Worm (Caenorhabditis elegans) whole organism, young adult: ENCODE measurements around the gene cnc-8.

Experiments used
- B0019.2 ChIP-seq: fragments of 200-800 bp; sonication (Bioruptor generic); conservative IDR thresholded peaks from 2 replicates; pipeline ENCODE4 v1.3.6; 2022; ENCODE audit warnings: missing genetic modification reagents, missing genetic modification characterization, missing compliant biosample characterization
- C06A6.2 ChIP-seq: fragments of 200-800 bp; sonication (Bioruptor generic); conservative IDR thresholded peaks from 2 replicates; pipeline ENCODE4 v1.3.6; 2022; ENCODE audit warnings: missing genetic modification characterization, missing compliant biosample characterization
- F37B4.10 ChIP-seq: fragments of 200-800 bp; sonication (Bioruptor generic); IDR thresholded peaks from 2 replicates; pipeline ENCODE4 v1.3.6; 2022; ENCODE audit warnings: missing genetic modification characterization, missing compliant biosample characterization
- F49E8.2 ChIP-seq: sonication (generic microtip); optimal IDR thresholded peaks from 3 replicates; lab custom pipeline; 2017; ENCODE audit warnings: missing genetic modification characterization, mild to moderate bottlenecking, missing compliant biosample characterization, antibody characterized with exemption, moderate library complexity; ENCODE audit not compliant: insufficient read depth
- F55B11.4 ChIP-seq: sonication (generic microtip); optimal IDR thresholded peaks from 2 replicates; lab custom pipeline; 2016; ENCODE audit warnings: missing compliant biosample characterization, missing genetic modification characterization, borderline replicate concordance; ENCODE audit not compliant: insufficient read depth
- Y53F4B.3 ChIP-seq: fragments of 200-800 bp; sonication (Bioruptor generic); IDR thresholded peaks from 2 replicates; pipeline ENCODE4 v1.3.6; 2022; ENCODE audit warnings: missing genetic modification reagents, missing genetic modification characterization, missing compliant biosample characterization
- Y53G8AR.9 ChIP-seq: fragments of 200-800 bp; sonication (Bioruptor generic); conservative IDR thresholded peaks from 2 replicates; pipeline ENCODE4 v1.3.6; 2022; ENCODE audit warnings: missing genetic modification reagents, missing genetic modification characterization, missing compliant biosample characterization
- Y95B8A.8 ChIP-seq: fragments of 200-800 bp; sonication (Bioruptor generic); IDR thresholded peaks from 2 replicates; pipeline ENCODE4 v1.3.6; 2022; ENCODE audit warnings: missing genetic modification reagents, missing genetic modification characterization, missing compliant biosample characterization
- attf-3 ChIP-seq: fragments of 200-800 bp; sonication (Bioruptor generic); conservative IDR thresholded peaks from 2 replicates; pipeline ENCODE4 v1.3.6; 2022; ENCODE audit warnings: missing genetic modification reagents, missing genetic modification characterization, missing compliant biosample characterization
- attf-5 ChIP-seq: fragments of 200-800 bp; sonication (Bioruptor generic); optimal IDR thresholded peaks from 2 replicates; lab custom pipeline; 2018; ENCODE audit warnings: mild to moderate bottlenecking, missing genetic modification characterization, missing compliant biosample characterization
- attf-6 ChIP-seq: fragments of 200-800 bp; sonication (Bioruptor generic); IDR thresholded peaks from 2 replicates; pipeline ENCODE4 v1.3.6; 2022; ENCODE audit warnings: missing genetic modification reagents, missing genetic modification characterization, missing compliant biosample characterization
- ccch-3 ChIP-seq: fragments of 200-800 bp; sonication (Bioruptor generic); optimal IDR thresholded peaks from 2 replicates; lab custom pipeline; 2018; ENCODE audit warnings: mild to moderate bottlenecking, missing genetic modification characterization, missing compliant biosample characterization
- ceh-79 ChIP-seq: sonication (generic microtip); optimal IDR thresholded peaks from 2 replicates; lab custom pipeline; 2017; ENCODE audit warnings: mild to moderate bottlenecking, missing genetic modification characterization, missing compliant biosample characterization
- chd-7 ChIP-seq: sonication (generic microtip); optimal IDR thresholded peaks from 2 replicates; lab custom pipeline; 2016; ENCODE audit warnings: mild to moderate bottlenecking, missing genetic modification characterization, moderate library complexity, missing compliant biosample characterization
- efl-1 ChIP-seq: fragments of 150-350 bp; optimal IDR thresholded peaks from 2 replicates; lab custom pipeline; 2014; ENCODE audit warnings: missing biosample characterization, missing genetic modification reagents, missing genetic modification characterization
- ekl-4 ChIP-seq: fragments of 200-800 bp; sonication (Bioruptor generic); IDR thresholded peaks from 2 replicates; pipeline ENCODE4 v1.3.6; 2022; ENCODE audit warnings: missing genetic modification reagents, missing genetic modification characterization, missing compliant biosample characterization
- gei-17 ChIP-seq: fragments of 200-800 bp; sonication (Bioruptor generic); optimal IDR thresholded peaks from 2 replicates; lab custom pipeline; 2018; ENCODE audit warnings: mild to moderate bottlenecking, missing genetic modification characterization, missing compliant biosample characterization
- hlh-26 ChIP-seq: fragments of 200-800 bp; sonication (Bioruptor generic); conservative IDR thresholded peaks from 2 replicates; pipeline ENCODE4 v1.3.6; 2022; ENCODE audit warnings: missing genetic modification reagents, missing genetic modification characterization, missing compliant biosample characterization
- hmg-1.2 ChIP-seq: fragments of 200-800 bp; sonication (Bioruptor generic); IDR thresholded peaks from 2 replicates; pipeline ENCODE4 v1.3.6; 2022; ENCODE audit warnings: missing genetic modification reagents, missing genetic modification characterization, missing compliant biosample characterization
- hrde-1 ChIP-seq: sonication (generic microtip); optimal IDR thresholded peaks from 2 replicates; lab custom pipeline; 2016; ENCODE audit warnings: missing genetic modification characterization, mild to moderate bottlenecking, missing compliant biosample characterization, moderate library complexity, missing genotype, missing genetic modification reagents, borderline replicate concordance
- hsf-1 ChIP-seq: fragments of 200-800 bp; sonication (Bioruptor generic); IDR thresholded peaks from 2 replicates; pipeline ENCODE4 v1.3.6; 2022; ENCODE audit warnings: missing genetic modification reagents, missing genetic modification characterization, missing compliant biosample characterization
- lin-26 ChIP-seq: fragments of 200-800 bp; sonication (Bioruptor generic); IDR thresholded peaks from 2 replicates; pipeline ENCODE4 v1.3.6; 2022; ENCODE audit warnings: missing genetic modification reagents, missing genetic modification characterization, missing compliant biosample characterization
- madf-10 ChIP-seq: sonication (generic microtip); optimal IDR thresholded peaks from 2 replicates; lab custom pipeline; 2016; ENCODE audit warnings: mild to moderate bottlenecking, missing genetic modification characterization, missing compliant biosample characterization
- madf-6 ChIP-seq: fragments of 200-800 bp; sonication (Bioruptor generic); IDR thresholded peaks from 2 replicates; pipeline ENCODE4 v1.3.6; 2022; ENCODE audit warnings: missing genetic modification reagents, missing genetic modification characterization, missing compliant biosample characterization
- mes-4 ChIP-seq: sonication (generic microtip); optimal IDR thresholded peaks from 2 replicates; lab custom pipeline; 2016; ENCODE audit warnings: missing genotype, missing genetic modification characterization, missing compliant biosample characterization
- nhr-80 ChIP-seq: sonication (generic microtip); optimal IDR thresholded peaks from 2 replicates; lab custom pipeline; 2016; ENCODE audit warnings: missing genetic modification characterization, missing compliant biosample characterization
- nhr-90 ChIP-seq: sonication (generic microtip); optimal IDR thresholded peaks from 2 replicates; lab custom pipeline; 2016; ENCODE audit warnings: missing genotype, mild to moderate bottlenecking, missing genetic modification characterization, missing compliant biosample characterization
- snpc-3.4 ChIP-seq: sonication (generic microtip); optimal IDR thresholded peaks from 2 replicates; lab custom pipeline; 2017; ENCODE audit warnings: missing genetic modification characterization, mild to moderate bottlenecking, missing compliant biosample characterization, antibody characterized with exemption, moderate library complexity, missing genotype, missing genetic modification reagents
- somi-1 ChIP-seq: fragments of 200-800 bp; sonication (Bioruptor generic); optimal IDR thresholded peaks from 2 replicates; lab custom pipeline; 2018; ENCODE audit warnings: mild to moderate bottlenecking, missing genetic modification characterization, missing compliant biosample characterization
- tbp1 ChIP-seq: fragments of 200-800 bp; sonication (Bioruptor generic); optimal IDR thresholded peaks from 2 replicates; lab custom pipeline; 2018; ENCODE audit warnings: mild to moderate bottlenecking, missing genetic modification characterization, missing compliant biosample characterization
- tlf-1 ChIP-seq: fragments of 200-800 bp; sonication (Bioruptor generic); optimal IDR thresholded peaks from 2 replicates; lab custom pipeline; 2018; ENCODE audit warnings: mild to moderate bottlenecking, missing genetic modification characterization, missing compliant biosample characterization
- unc-130 ChIP-seq: sonication (generic microtip); optimal IDR thresholded peaks from 2 replicates; lab custom pipeline; 2016; ENCODE audit warnings: missing genetic modification reagents, missing genetic modification characterization, missing compliant biosample characterization
- zim-3 ChIP-seq: sonication (generic microtip); optimal IDR thresholded peaks from 2 replicates; lab custom pipeline; 2017; ENCODE audit warnings: mild to moderate bottlenecking, missing genetic modification characterization, moderate library complexity, missing compliant biosample characterization

Gene cnc-8

ce11 chrX:10302430-10302829 is 4.0 kb upstream of the cnc-8 start, which contains the start of gene fip-5:
fip-5 (plus strand) TSS chrX:10302741.
- no peak for TF ChIP-seq efl-1 (GFP tag; lab: Kevin White, UChicago)
- no peak for TF ChIP-seq zim-3 (tag; lab: Kevin White, UChicago)
- no peak for TF ChIP-seq hrde-1 (tag; lab: Kevin White, UChicago)
- no peak for TF ChIP-seq snpc-3.4 (tag; lab: Kevin White, UChicago)
- TF ChIP-seq F49E8.2 (tag; lab: Kevin White, UChicago): no peak
- TF ChIP-seq nhr-80 (tag; lab: Kevin White, UChicago): no peak
- TF ChIP-seq madf-6 (GFP tag; lab: Robert Waterston, UW): no peak
- no peak for TF ChIP-seq attf-6 (GFP tag; lab: Robert Waterston, UW)
- no peak for TF ChIP-seq F37B4.10 (GFP tag; lab: Robert Waterston, UW)
- TF ChIP-seq, all 124 proteins: peak for 0

- no peak for TF ChIP-seq attf-6 (GFP tag; lab: Robert Waterston, UW)
- TF ChIP-seq chd-7 (tag; lab: Kevin White, UChicago): peak; percentile 22
Observed at ce11 chrX:10304178-10304577, 2.2 kb upstream of the cnc-8 start, which contains the start of gene fipr-21. fipr-21 (plus strand) TSS chrX:10304529.

- no peak for TF ChIP-seq lin-26 (GFP tag; lab: Robert Waterston, UW)
- no peak for TF ChIP-seq tbp1
- TF ChIP-seq hmg-1.2 (GFP tag; lab: Robert Waterston, UW): no peak
- no peak for TF ChIP-seq F55B11.4 (tag; lab: Kevin White, UChicago)
Observed at ce11 chrX:10306923-10307322, 528 bp downstream of the cnc-8 start.

- TF ChIP-seq unc-130 (GFP tag; lab: Kevin White, UChicago) (no peak), B0019.2 (no peak), C06A6.2 (no peak), hlh-26 (GFP tag; lab: Robert Waterston, UW) (no peak)
- TF ChIP-seq, all 124 proteins: peak for 0
Observed at ce11 chrX:10307495-10307894, 1.1 kb downstream of the cnc-8 start, which contains the start of gene F41E7.7. F41E7.7 (plus strand) TSS chrX:10307795.

- TF ChIP-seq Y53G8AR.9: no peak
- no peak for TF ChIP-seq hsf-1 (GFP tag; lab: Robert Waterston, UW)
- TF ChIP-seq somi-1 (GFP tag; lab: Kevin White, UChicago): no peak
- TF ChIP-seq, all 124 proteins: peak for 0
Observed at ce11 chrX:10310366-10310765, 4.0 kb downstream of the cnc-8 start, which contains the start of gene F41E7.6. F41E7.6 (minus strand) TSS chrX:10310466.

ce11 chrX:10315905-10316304 is 9.5 kb downstream of the cnc-8 start, which contains the start of gene F41E7.9:
F41E7.9 (minus strand) TSS chrX:10316005.
- TF ChIP-seq attf-3 (GFP tag; lab: Robert Waterston, UW) (no peak), ceh-79 (tag; lab: Kevin White, UChicago) (no peak), mes-4 (tag; lab: Kevin White, UChicago) (no peak), ccch-3 (no peak), ekl-4 (no peak), madf-10 (tag; lab: Kevin White, UChicago) (no peak), gei-17 (GFP tag; lab: Kevin White, UChicago) (no peak), attf-5 (GFP tag; lab: Kevin White, UChicago) (no peak), Y53F4B.3 (GFP tag; lab: Robert Waterston, UW) (no peak), nhr-90 (no peak), tlf-1 (no peak), Y95B8A.8 (no peak)
